Worm (Caenorhabditis elegans) whole organism, L3 larva: ENCODE data around the gene H13N06.2.

Experiments used
- R02D3.7 ChIP-seq: fragments of 150-350 bp; optimal IDR thresholded peaks from 2 replicates; lab custom pipeline; 2014; ENCODE audit warnings: missing biosample characterization, missing genetic modification characterization
- aly-2 ChIP-seq: fragments of 150-350 bp; optimal IDR thresholded peaks from 2 replicates; lab custom pipeline; 2014; ENCODE audit warnings: missing biosample characterization, missing genetic modification characterization
- ama-1 ChIP-seq: fragments of 150-350 bp; optimal IDR thresholded peaks from 2 replicates; lab custom pipeline; 2018
- ceh-28 ChIP-seq: fragments of 150-350 bp; optimal IDR thresholded peaks from 2 replicates; lab custom pipeline; 2014; ENCODE audit warnings: missing biosample characterization, missing genetic modification reagents, missing genetic modification characterization
- ceh-82 ChIP-seq: fragments of 150-350 bp; optimal IDR thresholded peaks from 2 replicates; lab custom pipeline; 2014; ENCODE audit warnings: missing biosample characterization, missing genetic modification characterization
- ceh-9 ChIP-seq: sonication (generic microtip); optimal IDR thresholded peaks from 2 replicates; lab custom pipeline; 2018; ENCODE audit warnings: missing biosample characterization, missing genetic modification characterization
- egl-5 ChIP-seq: fragments of 150-350 bp; optimal IDR thresholded peaks from 2 replicates; lab custom pipeline; 2017; ENCODE audit warnings: missing biosample characterization, missing genetic modification reagents, missing genetic modification characterization, inconsistent platforms
- elt-1 ChIP-seq: fragments of 150-350 bp; optimal IDR thresholded peaks from 2 replicates; lab custom pipeline; 2014; ENCODE audit warnings: missing biosample characterization, missing genetic modification characterization
- elt-2 ChIP-seq: sonication (generic microtip); optimal IDR thresholded peaks from 2 replicates; lab custom pipeline; 2016; ENCODE audit warnings: missing genetic modification reagents, mild to moderate bottlenecking, missing genetic modification characterization, missing compliant biosample characterization
- elt-3 ChIP-seq, 3 experiments: fragments of 150-350 bp in 1 of 3; sonication (generic microtip) in 2 of 3; optimal IDR thresholded peaks; 2 replicates in 2 of 3; 4 replicates in 1 of 3; lab custom pipeline; 2014 to 2017; ENCODE audit warnings: missing biosample characterization in 3 of 3, missing genetic modification characterization in 3 of 3
- fkh-10 ChIP-seq: sonication (generic microtip); optimal IDR thresholded peaks from 2 replicates; lab custom pipeline; 2017; ENCODE audit warnings: missing biosample characterization, missing genetic modification reagents, missing genetic modification characterization
- fkh-2 ChIP-seq: fragments of 150-350 bp; optimal IDR thresholded peaks from 2 replicates; lab custom pipeline; 2014; ENCODE audit warnings: missing biosample characterization, missing genetic modification reagents, missing genetic modification characterization
- hmg-11 ChIP-seq: sonication (generic microtip); optimal IDR thresholded peaks from 2 replicates; lab custom pipeline; 2016; ENCODE audit warnings: missing genetic modification characterization, missing compliant biosample characterization
- jun-1 ChIP-seq: fragments of 150-350 bp; optimal IDR thresholded peaks from 2 replicates; lab custom pipeline; 2014; ENCODE audit warnings: missing biosample characterization, missing genetic modification reagents, missing genetic modification characterization
- lin-15B ChIP-seq: fragments of 150-350 bp; optimal IDR thresholded peaks from 2 replicates; lab custom pipeline; 2014; ENCODE audit warnings: missing biosample characterization, missing genetic modification characterization
- lin-39 ChIP-seq: fragments of 150-350 bp; optimal IDR thresholded peaks from 2 replicates; lab custom pipeline; 2018; ENCODE audit warnings: missing biosample characterization, missing genetic modification reagents, missing genetic modification characterization
- mdl-1 ChIP-seq: fragments of 150-350 bp; optimal IDR thresholded peaks from 2 replicates; lab custom pipeline; 2014; ENCODE audit warnings: missing biosample characterization, missing genetic modification characterization
- nfya-1 ChIP-seq: sonication (generic microtip); optimal IDR thresholded peaks from 2 replicates; lab custom pipeline; 2017; ENCODE audit warnings: missing genetic modification characterization, mild to moderate bottlenecking, missing compliant biosample characterization, antibody characterized with exemption, moderate library complexity; ENCODE audit not compliant: insufficient read depth
- nhr-11 ChIP-seq: fragments of 150-350 bp; optimal IDR thresholded peaks from 2 replicates; lab custom pipeline; 2014; ENCODE audit warnings: missing biosample characterization, missing genetic modification characterization
- nhr-12 ChIP-seq: fragments of 150-350 bp; optimal IDR thresholded peaks from 2 replicates; lab custom pipeline; 2014; ENCODE audit warnings: missing biosample characterization, missing genetic modification characterization
- nhr-23 ChIP-seq: fragments of 150-350 bp; optimal IDR thresholded peaks from 2 replicates; lab custom pipeline; 2014; ENCODE audit warnings: missing biosample characterization, missing genetic modification reagents, missing genetic modification characterization
- nhr-237 ChIP-seq: fragments of 150-350 bp; optimal IDR thresholded peaks from 2 replicates; lab custom pipeline; 2014; ENCODE audit warnings: missing biosample characterization, missing genetic modification characterization
- nhr-25 ChIP-seq: sonication (generic microtip); optimal IDR thresholded peaks from 2 replicates; lab custom pipeline; 2017; ENCODE audit warnings: missing biosample characterization, missing genetic modification characterization
- nhr-28 ChIP-seq: fragments of 150-350 bp; optimal IDR thresholded peaks from 2 replicates; lab custom pipeline; 2014; ENCODE audit warnings: missing biosample characterization, missing genetic modification characterization
- nhr-43 ChIP-seq: sonication (generic microtip); optimal IDR thresholded peaks from 2 replicates; lab custom pipeline; 2016; ENCODE audit warnings: mild to moderate bottlenecking, missing genetic modification characterization, missing compliant biosample characterization; ENCODE audit not compliant: poor library complexity, severe bottlenecking
- nhr-67 ChIP-seq: fragments of 150-350 bp; optimal IDR thresholded peaks from 2 replicates; lab custom pipeline; 2014; ENCODE audit warnings: missing biosample characterization, missing genetic modification characterization
- nhr-76 ChIP-seq: fragments of 150-350 bp; sonication (generic microtip); optimal IDR thresholded peaks from 5 replicates; lab custom pipeline; 2014; ENCODE audit warnings: missing biosample characterization, missing genetic modification characterization
- nhr-77 ChIP-seq: fragments of 150-350 bp; optimal IDR thresholded peaks from 2 replicates; lab custom pipeline; 2014; ENCODE audit warnings: missing biosample characterization, missing genetic modification characterization
- pha-4 ChIP-seq: fragments of 150-350 bp; optimal IDR thresholded peaks from 2 replicates; lab custom pipeline; 2014; ENCODE audit warnings: missing biosample characterization, missing genetic modification reagents, missing genetic modification characterization
- pqm-1 ChIP-seq: fragments of 150-350 bp; optimal IDR thresholded peaks from 2 replicates; lab custom pipeline; 2017; ENCODE audit warnings: missing biosample characterization, missing genetic modification characterization, inconsistent platforms
- sea-2 ChIP-seq: fragments of 150-350 bp; sonication (generic microtip); optimal IDR thresholded peaks from 4 replicates; lab custom pipeline; 2014; ENCODE audit warnings: missing biosample characterization, missing genetic modification reagents, missing genetic modification characterization
- skn-1 ChIP-seq: fragments of 150-350 bp; optimal IDR thresholded peaks from 2 replicates; lab custom pipeline; 2014; ENCODE audit warnings: missing biosample characterization, missing genetic modification characterization
- snpc-4 ChIP-seq: fragments of 150-350 bp; optimal IDR thresholded peaks from 2 replicates; lab custom pipeline; 2014; ENCODE audit warnings: missing biosample characterization, missing genetic modification characterization
- tbx-2 ChIP-seq: sonication (generic microtip); optimal IDR thresholded peaks from 2 replicates; lab custom pipeline; 2016; ENCODE audit warnings: mild to moderate bottlenecking, missing genetic modification characterization, missing compliant biosample characterization
- unc-39 ChIP-seq: sonication (generic microtip); optimal IDR thresholded peaks from 4 replicates; lab custom pipeline; 2017; ENCODE audit warnings: missing biosample characterization, missing genetic modification characterization
- unc-62 ChIP-seq: fragments of 150-350 bp; sonication (generic microtip); optimal IDR thresholded peaks from 4 replicates; lab custom pipeline; 2014; ENCODE audit warnings: missing biosample characterization, missing genetic modification reagents, missing genetic modification characterization
- zag-1 ChIP-seq: fragments of 150-350 bp; optimal IDR thresholded peaks from 2 replicates; lab custom pipeline; 2014; ENCODE audit warnings: missing biosample characterization, missing genetic modification characterization
- ztf-11 ChIP-seq: fragments of 150-350 bp; optimal IDR thresholded peaks from 2 replicates; lab custom pipeline; 2014; ENCODE audit warnings: missing biosample characterization, missing genetic modification characterization

H13N06.2 gene

ce11 chrX:15509681-15510080 is 21.8 kb downstream of the H13N06.2 start, which contains the start of gene eat-20:
TSS of gene eat-20 (plus strand) at chrX:15510011.
- TF ChIP-seq fkh-10 (GFP tag; lab: Kevin White, UChicago) (no peak), nhr-12 (tag; lab: Kevin White, UChicago) (no peak), nhr-23 (peak; percentile 27), nhr-25 (tag; lab: Kevin White, UChicago) (peak; percentile 46), nhr-28 (tag; lab: Kevin White, UChicago) (no peak), egl-5 (tag; lab: Kevin White, UChicago) (no peak), aly-2 (tag; lab: Kevin White, UChicago) (no peak), ztf-11 (tag; lab: Kevin White, UChicago) (no peak), unc-39 (tag; lab: Kevin White, UChicago) (no peak)

- TF ChIP-seq mdl-1 (no peak), R02D3.7 (tag; lab: Kevin White, UChicago) (no peak), ama-1 (lab: Kevin White, UChicago) (no peak), nhr-11 (tag; lab: Kevin White, UChicago) (no peak), pha-4 (tag; lab: Kevin White, UChicago) (no peak), zag-1 (tag; lab: Kevin White, UChicago) (no peak)
Measured at ce11 chrX:15514547-15514946, 26.6 kb downstream of the H13N06.2 start.

- TF ChIP-seq lin-39 (tag; lab: Kevin White, UChicago) (peak; percentile 10), nhr-11 (tag; lab: Kevin White, UChicago) (no peak)
Measured at ce11 chrX:15515798-15516197, 27.9 kb downstream of the H13N06.2 start.

- TF ChIP-seq jun-1 (tag; lab: Kevin White, UChicago) (no peak), unc-39 (tag; lab: Kevin White, UChicago) (no peak), nhr-67 (tag; lab: Kevin White, UChicago) (no peak), elt-2 (no peak), aly-2 (tag; lab: Kevin White, UChicago) (no peak), fkh-2 (no peak), ama-1 (lab: Kevin White, UChicago) (no peak), nhr-77 (tag; lab: Kevin White, UChicago) (no peak), snpc-4 (tag; lab: Kevin White, UChicago) (no peak), sea-2 (GFP tag; lab: Kevin White, UChicago) (no peak), nhr-237 (tag; lab: Kevin White, UChicago) (no peak), nhr-76 (no peak), nhr-12 (tag; lab: Kevin White, UChicago) (no peak), zag-1 (tag; lab: Kevin White, UChicago) (no peak)
Measured at ce11 chrX:15528472-15528871, 40.6 kb downstream of the H13N06.2 start.

ce11 chrX:15533260-15533659 is 45.4 kb downstream of the H13N06.2 start:
- no peak for TF ChIP-seq fkh-10 (GFP tag; lab: Kevin White, UChicago)
- TF ChIP-seq nhr-77 (tag; lab: Kevin White, UChicago), result no peak
- no peak for TF ChIP-seq elt-3 (tag; optimal IDR thresholded peaks at IDR 0.05; lab: Kevin White, UChicago)
- no peak for TF ChIP-seq nhr-23
- no peak for TF ChIP-seq elt-2
- no peak for TF ChIP-seq snpc-4 (tag; lab: Kevin White, UChicago)
- TF ChIP-seq nhr-237 (tag; lab: Kevin White, UChicago), result no peak
- TF ChIP-seq nhr-43 (tag; lab: Kevin White, UChicago), result no peak

ce11 chrX:15535190-15535636 is 47.3 kb downstream of the H13N06.2 start:
- TF ChIP-seq pqm-1, result no peak
- TF ChIP-seq skn-1 (tag; lab: Kevin White, UChicago), result no peak
- TF ChIP-seq ceh-9 (tag; lab: Kevin White, UChicago), result no peak
- peak; percentile 65 for TF ChIP-seq ceh-28 (tag; lab: Kevin White, UChicago)
- no peak for TF ChIP-seq nhr-12 (tag; lab: Kevin White, UChicago)
- TF ChIP-seq nhr-76, result no peak
- no peak for TF ChIP-seq aly-2 (tag; lab: Kevin White, UChicago)
- peak; percentile 63 for TF ChIP-seq egl-5 (tag; lab: Kevin White, UChicago)
- TF ChIP-seq unc-62 (GFP tag; lab: Kevin White, UChicago), result no peak
- no peak for TF ChIP-seq nhr-11 (tag; lab: Kevin White, UChicago)
- no peak for TF ChIP-seq nhr-67 (tag; lab: Kevin White, UChicago)
- peak; percentile 53 for TF ChIP-seq hmg-11 (tag; lab: Kevin White, UChicago)
- TF ChIP-seq nhr-77 (tag; lab: Kevin White, UChicago), result no peak
- peak; percentile 12 for TF ChIP-seq elt-1
- TF ChIP-seq tbx-2, result peak; percentile 66
- no peak for TF ChIP-seq sea-2 (GFP tag; lab: Kevin White, UChicago)
- TF ChIP-seq ceh-82 (tag; lab: Kevin White, UChicago), result peak; percentile 15
- no peak for TF ChIP-seq lin-15B (tag; lab: Kevin White, UChicago)
- peak; percentile 79 for TF ChIP-seq lin-39 (tag; lab: Kevin White, UChicago)
- TF ChIP-seq nhr-28 (tag; lab: Kevin White, UChicago), result no peak
- no peak for TF ChIP-seq nhr-23
- peak; percentile 72 for TF ChIP-seq nfya-1 (tag; lab: Kevin White, UChicago)
- TF ChIP-seq fkh-2, result no peak
